Worm (Caenorhabditis elegans) whole organism, L1 larva: Measurements from ENCODE around the gene unc-71.

ENCODE experiments used
- C04F5.9 ChIP-seq: sonication (generic microtip); optimal IDR thresholded peaks from 2 replicates; lab custom pipeline; 2016; ENCODE audit warnings: missing genetic modification characterization, missing compliant biosample characterization
- C34B4.2 ChIP-seq: sonication (generic microtip); optimal IDR thresholded peaks from 2 replicates; lab custom pipeline; 2017; ENCODE audit warnings: mild to moderate bottlenecking, missing genetic modification characterization, missing compliant biosample characterization
- Y116A8C.19 ChIP-seq: sonication (generic microtip); optimal IDR thresholded peaks from 2 replicates; lab custom pipeline; 2016; ENCODE audit warnings: missing compliant biosample characterization, missing genetic modification characterization, borderline replicate concordance
- alr-1 ChIP-seq: fragments of 200-800 bp; sonication (Bioruptor generic); optimal IDR thresholded peaks from 2 replicates; lab custom pipeline; 2018; ENCODE audit warnings: borderline replicate concordance, mild to moderate bottlenecking, missing genetic modification characterization, missing compliant biosample characterization
- aly-2 ChIP-seq: fragments of 150-350 bp; optimal IDR thresholded peaks from 2 replicates; lab custom pipeline; 2014; ENCODE audit warnings: missing biosample characterization, missing genetic modification characterization
- ama-1 ChIP-seq: fragments of 150-350 bp; optimal IDR thresholded peaks from 2 replicates; lab custom pipeline; 2014
- blmp-1 ChIP-seq: fragments of 150-350 bp; optimal IDR thresholded peaks from 2 replicates; lab custom pipeline; 2014; ENCODE audit warnings: missing biosample characterization, missing genetic modification characterization
- ceh-8 ChIP-seq: fragments of 200-800 bp; sonication (Bioruptor generic); optimal IDR thresholded peaks from 2 replicates; lab custom pipeline; 2018; ENCODE audit warnings: mild to moderate bottlenecking, missing genetic modification characterization, moderate library complexity, missing compliant biosample characterization
- ceh-88 ChIP-seq: fragments of 200-800 bp; sonication (Bioruptor generic); IDR thresholded peaks from 2 replicates; pipeline ENCODE4 v1.3.6; 2022; ENCODE audit warnings: missing genetic modification characterization, missing compliant biosample characterization
- ceh-90 ChIP-seq: sonication (generic microtip); optimal IDR thresholded peaks from 2 replicates; lab custom pipeline; 2016; ENCODE audit warnings: missing genetic modification characterization, missing compliant biosample characterization
- dpl-1 ChIP-seq, 3 experiments: fragments of 150-350 bp in 2 of 3; sonication (generic microtip) in 1 of 3; optimal IDR thresholded peaks; 2 replicates each; lab custom pipeline; 2014 to 2017; ENCODE audit warnings: missing biosample characterization in 3 of 3, missing genetic modification characterization in 3 of 3, missing genetic modification reagents in 3 of 3
- dsc-1 ChIP-seq: sonication (generic microtip); optimal IDR thresholded peaks from 2 replicates; lab custom pipeline; 2016; ENCODE audit warnings: mild to moderate bottlenecking, missing genetic modification characterization, missing compliant biosample characterization
- efl-3 ChIP-seq: fragments of 200-800 bp; sonication (Bioruptor generic); optimal IDR thresholded peaks from 2 replicates; lab custom pipeline; 2018; ENCODE audit warnings: mild to moderate bottlenecking, missing genetic modification characterization, missing compliant biosample characterization
- egl-27 ChIP-seq, 2 experiments: fragments of 150-350 bp in 1 of 2; sonication (generic microtip); optimal IDR thresholded peaks; 3 replicates each; lab custom pipeline; 2017 to 2018; ENCODE audit warnings: missing biosample characterization in 2 of 2, missing genetic modification characterization in 2 of 2, missing genetic modification reagents in 2 of 2
- elt-3 ChIP-seq, 6 experiments: fragments of 150-350 bp in 1 of 6; sonication (generic microtip); optimal IDR thresholded peaks; 2 replicates each; lab custom pipeline; 2017 to 2018; ENCODE audit warnings: missing biosample characterization in 6 of 6, missing genetic modification characterization in 6 of 6, inconsistent platforms in 1 of 6
- ets-5 ChIP-seq: fragments of 200-800 bp; sonication (Bioruptor generic); IDR thresholded peaks from 2 replicates; pipeline ENCODE4 v1.3.6; 2022; ENCODE audit warnings: missing genetic modification characterization, missing compliant biosample characterization
- fkh-4 ChIP-seq: sonication (generic microtip); optimal IDR thresholded peaks from 2 replicates; lab custom pipeline; 2016; ENCODE audit warnings: missing compliant biosample characterization, missing genetic modification characterization, borderline replicate concordance
- fkh-8 ChIP-seq: sonication (generic microtip); optimal IDR thresholded peaks from 2 replicates; lab custom pipeline; 2016; ENCODE audit warnings: mild to moderate bottlenecking, missing genetic modification characterization, missing compliant biosample characterization
- irx-1 ChIP-seq: sonication (generic microtip); optimal IDR thresholded peaks from 2 replicates; lab custom pipeline; 2016; ENCODE audit warnings: missing genetic modification characterization, missing compliant biosample characterization
- isw-1 ChIP-seq: fragments of 200-800 bp; sonication (Bioruptor generic); IDR thresholded peaks from 2 replicates; pipeline ENCODE4 v1.3.6; 2022; ENCODE audit warnings: missing genetic modification characterization, missing compliant biosample characterization
- lin-13 ChIP-seq: fragments of 150-350 bp; optimal IDR thresholded peaks from 2 replicates; lab custom pipeline; 2014; ENCODE audit warnings: missing biosample characterization, missing genetic modification reagents, missing genetic modification characterization
- lin-14 ChIP-seq: fragments of 200-800 bp; sonication (Bioruptor generic); optimal IDR thresholded peaks from 2 replicates; lab custom pipeline; 2018; ENCODE audit warnings: mild to moderate bottlenecking, missing genetic modification characterization, moderate library complexity, missing compliant biosample characterization
- lin-15B ChIP-seq: fragments of 150-350 bp; sonication (generic microtip); optimal IDR thresholded peaks from 3 replicates; lab custom pipeline; 2014; ENCODE audit warnings: missing biosample characterization, missing genetic modification characterization
- lin-35 ChIP-seq, 2 experiments: fragments of 150-350 bp; optimal IDR thresholded peaks; 2 replicates each; lab custom pipeline; 2014; ENCODE audit warnings: missing biosample characterization in 2 of 2, missing genetic modification characterization in 2 of 2, missing genetic modification reagents in 2 of 2
- lir-3 ChIP-seq: sonication (generic microtip); optimal IDR thresholded peaks from 2 replicates; lab custom pipeline; 2016; ENCODE audit warnings: mild to moderate bottlenecking, missing genetic modification characterization, moderate library complexity, missing compliant biosample characterization; ENCODE audit not compliant: poor library complexity
- lsy-2 ChIP-seq, 2 experiments: fragments of 150-350 bp; optimal IDR thresholded peaks; 2 replicates each; lab custom pipeline; 2014; ENCODE audit warnings: missing biosample characterization in 2 of 2, missing genetic modification characterization in 2 of 2
- mab-9 ChIP-seq: fragments of 200-800 bp; sonication (Bioruptor generic); IDR thresholded peaks from 2 replicates; pipeline ENCODE4 v1.3.6; 2022; ENCODE audit warnings: missing genetic modification reagents, missing genetic modification characterization, missing compliant biosample characterization
- mdl-1 ChIP-seq, 2 experiments: fragments of 150-350 bp; optimal IDR thresholded peaks; 2 replicates each; lab custom pipeline; 2014 to 2017; ENCODE audit warnings: missing biosample characterization in 2 of 2, missing genetic modification characterization in 2 of 2, inconsistent platforms in 1 of 2
- mef-2 ChIP-seq: fragments of 150-350 bp; optimal IDR thresholded peaks from 2 replicates; lab custom pipeline; 2014; ENCODE audit warnings: missing biosample characterization, missing genetic modification characterization
- mep-1 ChIP-seq: fragments of 150-350 bp; optimal IDR thresholded peaks from 2 replicates; lab custom pipeline; 2014; ENCODE audit warnings: missing biosample characterization, missing genetic modification characterization
- nhr-11 ChIP-seq: fragments of 150-350 bp; optimal IDR thresholded peaks from 2 replicates; lab custom pipeline; 2014; ENCODE audit warnings: missing biosample characterization, missing genetic modification characterization
- nhr-19 ChIP-seq: fragments of 200-800 bp; sonication (Bioruptor generic); conservative IDR thresholded peaks from 2 replicates; pipeline ENCODE4 v1.3.6; 2022; ENCODE audit warnings: missing genetic modification characterization, missing compliant biosample characterization
- nhr-20 ChIP-seq: sonication (generic microtip); optimal IDR thresholded peaks from 2 replicates; lab custom pipeline; 2016; ENCODE audit warnings: mild to moderate bottlenecking, missing genetic modification characterization, missing compliant biosample characterization
- nhr-28 ChIP-seq: fragments of 150-350 bp; optimal IDR thresholded peaks from 2 replicates; lab custom pipeline; 2014; ENCODE audit warnings: missing biosample characterization, missing genetic modification characterization
- nhr-71 ChIP-seq: sonication (generic microtip); optimal IDR thresholded peaks from 2 replicates; lab custom pipeline; 2016; ENCODE audit warnings: mild to moderate bottlenecking, missing genetic modification characterization, moderate library complexity, missing compliant biosample characterization
- nhr-77 ChIP-seq: fragments of 150-350 bp; optimal IDR thresholded peaks from 2 replicates; lab custom pipeline; 2014; ENCODE audit warnings: missing biosample characterization, missing genetic modification characterization
- nhr-84 ChIP-seq: sonication (generic microtip); optimal IDR thresholded peaks from 2 replicates; lab custom pipeline; 2017; ENCODE audit warnings: missing biosample characterization, missing genetic modification characterization
- nhr-85 ChIP-seq: sonication (generic microtip); peaks from one replicate; lab custom pipeline; 2016; ENCODE audit warnings: missing genetic modification characterization, inconsistent platforms, missing compliant biosample characterization
- nhr-90 ChIP-seq: sonication (generic microtip); optimal IDR thresholded peaks from 2 replicates; lab custom pipeline; 2016; ENCODE audit warnings: mild to moderate bottlenecking, missing genetic modification characterization, missing compliant biosample characterization; ENCODE audit not compliant: poor library complexity
- pag-3 ChIP-seq: sonication (generic microtip); optimal IDR thresholded peaks from 2 replicates; lab custom pipeline; 2017; ENCODE audit warnings: missing genetic modification characterization, mild to moderate bottlenecking, missing compliant biosample characterization, antibody characterized with exemption, borderline replicate concordance; ENCODE audit not compliant: insufficient read depth
- rnt-1 ChIP-seq: sonication (generic microtip); optimal IDR thresholded peaks from 2 replicates; lab custom pipeline; 2016; ENCODE audit warnings: mild to moderate bottlenecking, missing genetic modification characterization, moderate library complexity, missing compliant biosample characterization
- skn-1 ChIP-seq: fragments of 150-350 bp; optimal IDR thresholded peaks from 2 replicates; lab custom pipeline; 2014; ENCODE audit warnings: missing biosample characterization, missing genetic modification characterization
- snu-23 ChIP-seq: sonication (generic microtip); optimal IDR thresholded peaks from 2 replicates; lab custom pipeline; 2016; ENCODE audit warnings: missing genetic modification characterization, missing compliant biosample characterization
- sox-4 ChIP-seq: sonication (generic microtip); optimal IDR thresholded peaks from 2 replicates; lab custom pipeline; 2016; ENCODE audit warnings: missing genetic modification characterization, missing compliant biosample characterization
- sptf-1 ChIP-seq: fragments of 150-350 bp; optimal IDR thresholded peaks from 2 replicates; lab custom pipeline; 2014; ENCODE audit warnings: missing biosample characterization, missing genetic modification characterization
- sup-37 ChIP-seq: fragments of 200-800 bp; sonication (Bioruptor generic); optimal IDR thresholded peaks from 2 replicates; lab custom pipeline; 2018; ENCODE audit warnings: mild to moderate bottlenecking, missing genetic modification characterization, missing compliant biosample characterization
- swsn-7 ChIP-seq: sonication (generic microtip); optimal IDR thresholded peaks from 2 replicates; lab custom pipeline; 2016; ENCODE audit warnings: missing genetic modification characterization, missing compliant biosample characterization
- tbx-2 ChIP-seq: sonication (generic microtip); optimal IDR thresholded peaks from 2 replicates; lab custom pipeline; 2016; ENCODE audit warnings: missing genetic modification characterization, missing compliant biosample characterization
- unc-130 ChIP-seq: fragments of 150-350 bp; optimal IDR thresholded peaks from 2 replicates; lab custom pipeline; 2017; ENCODE audit warnings: missing biosample characterization, missing genetic modification characterization, inconsistent platforms
- unc-86 ChIP-seq: sonication (generic microtip); optimal IDR thresholded peaks from 2 replicates; lab custom pipeline; 2016; ENCODE audit warnings: missing genetic modification characterization, missing compliant biosample characterization
- vab-15 ChIP-seq: sonication (generic microtip); optimal IDR thresholded peaks from 2 replicates; lab custom pipeline; 2017; ENCODE audit warnings: missing genotype, mild to moderate bottlenecking, missing genetic modification characterization, missing compliant biosample characterization
- xbp-1 ChIP-seq: sonication (generic microtip); optimal IDR thresholded peaks from 2 replicates; lab custom pipeline; 2016; ENCODE audit warnings: missing genetic modification characterization, missing compliant biosample characterization

unc-71 gene

ce11 chrIII:12848981-12849589 lies 42.5 kb downstream of the unc-71 start:
- peak; percentile 25 to 70 for TF ChIP-seq lsy-2 (tag; optimal IDR thresholded peaks at IDR 0.05; lab: Kevin White, UChicago)
- TF ChIP-seq efl-3 (GFP tag; lab: Kevin White, UChicago), result no peak
- no peak for TF ChIP-seq mef-2
- TF ChIP-seq tbx-2 (tag; lab: Kevin White, UChicago), result peak; percentile 60
- peak; percentile 85 to 99 (median 96) for TF ChIP-seq elt-3 (tag; optimal IDR thresholded peaks at IDR 0.05; lab: Kevin White, UChicago)
- no peak for TF ChIP-seq Y116A8C.19 (tag; lab: Kevin White, UChicago)
- TF ChIP-seq alr-1 (tag; lab: Kevin White, UChicago), result no peak
- TF ChIP-seq nhr-71, result peak; percentile 71
- TF ChIP-seq nhr-90 (tag; lab: Kevin White, UChicago), result peak; percentile 34
- peak; percentile 9; the same call in 1 of the 2 replicates for TF ChIP-seq nhr-19
- no peak for TF ChIP-seq C34B4.2 (tag; lab: Kevin White, UChicago)
- no peak for TF ChIP-seq sptf-1 (tag; lab: Kevin White, UChicago)
- peak in 1 of 2 experiments; percentile 36 for TF ChIP-seq egl-27 (tag; optimal IDR thresholded peaks at IDR 0.05; lab: Kevin White, UChicago)
- no peak for TF ChIP-seq ets-5 (GFP tag; lab: Robert Waterston, UW)
- no peak for TF ChIP-seq ceh-8 (GFP tag; lab: Kevin White, UChicago)
- TF ChIP-seq mdl-1 (tag; optimal IDR thresholded peaks at IDR 0.05; lab: Kevin White, UChicago), result peak in 1 of 2 experiments; percentile 6
- no peak for TF ChIP-seq pag-3 (tag; lab: Kevin White, UChicago)
- peak; percentile 97 for TF ChIP-seq nhr-85 (tag; lab: Kevin White, UChicago)
- TF ChIP-seq nhr-11 (tag; lab: Kevin White, UChicago), result no peak
- TF ChIP-seq isw-1 (GFP tag; lab: Robert Waterston, UW), result no peak
- TF ChIP-seq ceh-90 (tag; lab: Kevin White, UChicago), result no peak
- TF ChIP-seq ama-1 (lab: Kevin White, UChicago), result no peak
- TF ChIP-seq lin-13 (GFP tag; lab: Kevin White, UChicago), result peak; percentile 20
- TF ChIP-seq vab-15, result peak; percentile 49
- TF ChIP-seq unc-86 (tag; lab: Kevin White, UChicago), result no peak
- TF ChIP-seq dpl-1 (GFP tag; optimal IDR thresholded peaks at IDR 0.05; lab: Kevin White, UChicago), result peak in 1 of 3 experiments; percentile 18
- TF ChIP-seq rnt-1 (tag; lab: Kevin White, UChicago), result no peak
- no peak for TF ChIP-seq fkh-4
- no peak for TF ChIP-seq nhr-77
- TF ChIP-seq lir-3, result no peak
- no peak for TF ChIP-seq aly-2
- peak; percentile 84 for TF ChIP-seq lin-14 (GFP tag; lab: Kevin White, UChicago)
- TF ChIP-seq swsn-7, result no peak
- no peak for TF ChIP-seq sup-37 (GFP tag; lab: Kevin White, UChicago)
- TF ChIP-seq nhr-28 (tag; lab: Kevin White, UChicago), result no peak
- TF ChIP-seq lin-35 (GFP tag; optimal IDR thresholded peaks at IDR 0.05; lab: Kevin White, UChicago), result peak in 1 of 2 experiments; percentile 49
- TF ChIP-seq lin-15B (tag; lab: Kevin White, UChicago), result no peak
- no peak for TF ChIP-seq nhr-84 (tag; lab: Kevin White, UChicago)
- TF ChIP-seq nhr-20 (tag; lab: Kevin White, UChicago), result peak; percentile 83
- no peak for TF ChIP-seq fkh-8 (tag; lab: Kevin White, UChicago)
- peak; percentile 26 for TF ChIP-seq mep-1
- TF ChIP-seq dsc-1 (tag; lab: Kevin White, UChicago), result no peak
- no peak for TF ChIP-seq ceh-88
- no peak for TF ChIP-seq mab-9 (GFP tag; lab: Robert Waterston, UW)
- no peak for TF ChIP-seq sox-4 (tag; lab: Kevin White, UChicago)
- no peak for TF ChIP-seq xbp-1 (tag; lab: Kevin White, UChicago)
- no peak for TF ChIP-seq irx-1 (tag; lab: Kevin White, UChicago)
- peak; percentile 97 for TF ChIP-seq blmp-1 (tag; lab: Kevin White, UChicago)
- no peak for TF ChIP-seq unc-130
- TF ChIP-seq snu-23 (GFP tag; lab: Kevin White, UChicago), result peak; percentile 60
- TF ChIP-seq C04F5.9 (tag; lab: Kevin White, UChicago), result no peak
- TF ChIP-seq skn-1, result no peak
